Fruit fly (Drosophila melanogaster) whole organism, embryonic: ENCODE data around the gene CG1840.

Source experiments
- Adf1 ChIP-seq: fragments of 200-800 bp; sonication (Bioruptor generic); IDR thresholded peaks from 2 replicates; pipeline ENCODE4 v1.3.6; 2022; ENCODE audit warnings: missing biosample characterization, missing genetic modification characterization
- Atf6 ChIP-seq: fragments of 200-800 bp; sonication (Bioruptor generic); IDR thresholded peaks from 2 replicates; pipeline ENCODE4 v1.3.6; 2022; ENCODE audit warnings: missing biosample characterization, missing genetic modification characterization
- Awh ChIP-seq: fragments of 200-800 bp; sonication (Bioruptor generic); IDR thresholded peaks from 2 replicates; pipeline ENCODE4, ENCODE4 v1.3.6; 2022; ENCODE audit warnings: missing biosample characterization, missing genetic modification characterization
- CG10267 ChIP-seq: fragments of 200-800 bp; sonication (Bioruptor generic); optimal IDR thresholded peaks from 2 replicates; lab custom pipeline; 2018; ENCODE audit warnings: missing biosample characterization, mild to moderate bottlenecking, missing genetic modification characterization, moderate library complexity
- CG10274 ChIP-seq: fragments of 200-800 bp; sonication (Bioruptor generic); optimal IDR thresholded peaks from 3 replicates; lab custom pipeline; 2017; ENCODE audit warnings: missing biosample characterization, mild to moderate bottlenecking, missing genetic modification characterization
- CG11696 ChIP-seq: fragments of 200-800 bp; sonication (Bioruptor generic); IDR thresholded peaks from 2 replicates; pipeline ENCODE4 v1.3.6; 2022; ENCODE audit warnings: missing biosample characterization, missing genetic modification characterization
- CG13296 ChIP-seq: fragments of 200-800 bp; sonication (Bioruptor generic); optimal IDR thresholded peaks from 3 replicates; lab custom pipeline; 2018; ENCODE audit warnings: missing biosample characterization, mild to moderate bottlenecking, missing genetic modification characterization
- CG14710 ChIP-seq: fragments of 200-800 bp; sonication (Bioruptor generic); optimal IDR thresholded peaks from 3 replicates; lab custom pipeline; 2019; ENCODE audit warnings: missing biosample characterization, mild to moderate bottlenecking, missing genetic modification characterization, moderate library complexity
- CG1602 ChIP-seq: fragments of 200-800 bp; sonication (Bioruptor generic); optimal IDR thresholded peaks from 3 replicates; lab custom pipeline; 2016; ENCODE audit warnings: missing biosample characterization, missing genetic modification characterization
- CG17361 ChIP-seq: fragments of 200-800 bp; sonication (Bioruptor generic); IDR thresholded peaks from 3 replicates; pipeline ENCODE4 v1.3.6; 2022; ENCODE audit warnings: missing biosample characterization, missing genetic modification characterization
- CG17568 ChIP-seq: fragments of 200-800 bp; sonication (Bioruptor generic); optimal IDR thresholded peaks from 2 replicates; lab custom pipeline; 2018; ENCODE audit warnings: missing biosample characterization, mild to moderate bottlenecking, missing genetic modification characterization, moderate library complexity
- CG2199 ChIP-seq: fragments of 200-800 bp; sonication (Bioruptor generic); IDR thresholded peaks from 3 replicates; pipeline ENCODE4 v1.3.6; 2022; ENCODE audit warnings: missing biosample characterization, missing genetic modification characterization
- CG30403 ChIP-seq: fragments of 200-800 bp; sonication (Bioruptor generic); optimal IDR thresholded peaks from 3 replicates; lab custom pipeline; 2016; ENCODE audit warnings: missing biosample characterization, missing genetic modification characterization
- CG34376 ChIP-seq: fragments of 200-800 bp; sonication (Bioruptor generic); optimal IDR thresholded peaks from 2 replicates; lab custom pipeline; 2018; ENCODE audit warnings: missing biosample characterization, mild to moderate bottlenecking, missing genetic modification characterization
- CG4730 ChIP-seq: fragments of 200-800 bp; sonication (Bioruptor generic); IDR thresholded peaks from 2 replicates; pipeline ENCODE4 v1.3.6; 2022; ENCODE audit warnings: missing biosample characterization, missing genetic modification characterization
- CG6765 ChIP-seq: fragments of 200-800 bp; sonication (Bioruptor generic); optimal IDR thresholded peaks from 3 replicates; lab custom pipeline; 2017; ENCODE audit warnings: missing biosample characterization, mild to moderate bottlenecking, missing genetic modification characterization
- CG6854 ChIP-seq: fragments of 200-800 bp; sonication (Bioruptor generic); optimal IDR thresholded peaks from 3 replicates; lab custom pipeline; 2017; ENCODE audit warnings: missing biosample characterization, mild to moderate bottlenecking, missing genetic modification characterization
- CG7357 ChIP-seq: fragments of 200-800 bp; sonication (Bioruptor generic); IDR thresholded peaks from 3 replicates; pipeline ENCODE4 v1.3.6; 2022; ENCODE audit warnings: missing biosample characterization, missing genetic modification characterization
- CG7928 ChIP-seq: fragments of 200-800 bp; sonication (Bioruptor generic); optimal IDR thresholded peaks from 2 replicates; lab custom pipeline; 2017; ENCODE audit warnings: missing biosample characterization, mild to moderate bottlenecking, missing genetic modification characterization
- CG8359 ChIP-seq: fragments of 200-800 bp; sonication (Bioruptor generic); optimal IDR thresholded peaks from 2 replicates; lab custom pipeline; 2017; ENCODE audit warnings: missing biosample characterization, mild to moderate bottlenecking, missing genetic modification characterization, borderline replicate concordance
- CG9215 ChIP-seq: fragments of 200-800 bp; sonication (Bioruptor generic); IDR thresholded peaks from 2 replicates; pipeline ENCODE4 v1.3.6; 2022; ENCODE audit warnings: missing biosample characterization, missing genetic modification characterization
- CG9797 ChIP-seq: fragments of 200-800 bp; sonication (Bioruptor generic); optimal IDR thresholded peaks from 3 replicates; lab custom pipeline; 2018; ENCODE audit warnings: missing biosample characterization, mild to moderate bottlenecking, missing genetic modification characterization
- CG9876 ChIP-seq: fragments of 200-800 bp; sonication (Bioruptor generic); optimal IDR thresholded peaks from 2 replicates; lab custom pipeline; 2016; ENCODE audit warnings: missing biosample characterization, missing genetic modification characterization
- Dp ChIP-seq: fragments of 200-800 bp; sonication (Bioruptor generic); optimal IDR thresholded peaks from 2 replicates; lab custom pipeline; 2018; ENCODE audit warnings: missing biosample characterization, mild to moderate bottlenecking, missing genetic modification characterization, moderate library complexity
- Eip74EF ChIP-seq, 2 experiments: fragments of 200-800 bp in 1 of 2; fragments of >200 bp in 1 of 2; sonication (Bioruptor generic) in 1 of 2; optimal IDR thresholded peaks; 2 replicates each; lab custom pipeline; 2017 to 2019; ENCODE audit warnings: missing biosample characterization in 2 of 2, missing genetic modification characterization in 2 of 2, mild to moderate bottlenecking in 1 of 2, moderate library complexity in 1 of 2
- Ets65A ChIP-seq: fragments of 200-800 bp; sonication (Bioruptor generic); peaks from one replicate; lab custom pipeline; 2016; ENCODE audit warnings: missing biosample characterization, missing genetic modification characterization
- Hsf ChIP-seq: fragments of 200-800 bp; sonication (Bioruptor generic); optimal IDR thresholded peaks from 3 replicates; lab custom pipeline; 2016; ENCODE audit warnings: missing biosample characterization, missing genetic modification characterization
- MBD-R2 ChIP-seq: fragments of 200-800 bp; sonication (Bioruptor generic); IDR thresholded peaks from 2 replicates; pipeline ENCODE4 v1.3.6; 2022; ENCODE audit warnings: missing biosample characterization, missing genetic modification characterization
- MTF-1 ChIP-seq: fragments of 200-800 bp; sonication (Bioruptor generic); optimal IDR thresholded peaks from 2 replicates; lab custom pipeline; 2018; ENCODE audit warnings: missing biosample characterization, mild to moderate bottlenecking, missing genetic modification characterization, borderline replicate concordance
- Nf-YA ChIP-seq: fragments of 200-800 bp; sonication (Bioruptor generic); IDR thresholded peaks from 2 replicates; pipeline ENCODE4 v1.3.6; 2022; ENCODE audit warnings: missing biosample characterization, missing genetic modification characterization
- Sry-β ChIP-seq: fragments of 200-800 bp; sonication (Bioruptor generic); optimal IDR thresholded peaks from 2 replicates; lab custom pipeline; 2018; ENCODE audit warnings: missing biosample characterization, mild to moderate bottlenecking, missing genetic modification characterization, moderate library complexity
- Sry-δ ChIP-seq: fragments of 200-800 bp; sonication (Bioruptor generic); optimal IDR thresholded peaks from 2 replicates; lab custom pipeline; 2016; ENCODE audit warnings: missing biosample characterization, missing genetic modification characterization
- abd-A ChIP-seq: fragments of 200-800 bp; sonication (Bioruptor generic); optimal IDR thresholded peaks from 3 replicates; lab custom pipeline; 2019; ENCODE audit warnings: missing biosample characterization, mild to moderate bottlenecking, missing genetic modification characterization, moderate library complexity
- chinmo ChIP-seq: fragments of 200-800 bp; sonication (Bioruptor generic); IDR thresholded peaks from 4 replicates; pipeline ENCODE4 v1.3.6; 2022; ENCODE audit warnings: missing biosample characterization, missing genetic modification characterization; ENCODE audit not compliant: partially characterized antibody
- dysf ChIP-seq: fragments of 200-800 bp; sonication (Bioruptor generic); IDR thresholded peaks from 3 replicates; pipeline ENCODE4 v1.3.6; 2022; ENCODE audit warnings: missing biosample characterization, missing genetic modification characterization
- emc ChIP-seq: fragments of 200-800 bp; sonication (Bioruptor generic); optimal IDR thresholded peaks from 2 replicates; lab custom pipeline; 2016; ENCODE audit warnings: missing biosample characterization, missing genetic modification characterization
- eyg ChIP-seq: fragments of 200-800 bp; sonication (Bioruptor generic); optimal IDR thresholded peaks from 3 replicates; lab custom pipeline; 2016; ENCODE audit warnings: missing biosample characterization, missing genetic modification characterization
- grn ChIP-seq: fragments of 200-800 bp; sonication (Bioruptor generic); optimal IDR thresholded peaks from 3 replicates; lab custom pipeline; 2017; ENCODE audit warnings: missing biosample characterization, missing genetic modification characterization
- inv ChIP-seq: fragments of 200-800 bp; sonication (Bioruptor generic); IDR thresholded peaks from 2 replicates; pipeline ENCODE4 v1.3.6; 2022; ENCODE audit warnings: missing biosample characterization, missing genetic modification characterization; ENCODE audit not compliant: partially characterized antibody
- knrl ChIP-seq: fragments of 200-800 bp; sonication (Bioruptor generic); IDR thresholded peaks from 3 replicates; pipeline ENCODE4 v1.3.6; 2022; ENCODE audit warnings: missing biosample characterization, missing genetic modification characterization; ENCODE audit not compliant: partially characterized antibody
- luna ChIP-seq: fragments of 200-800 bp; sonication (Bioruptor generic); optimal IDR thresholded peaks from 2 replicates; lab custom pipeline; 2016; ENCODE audit warnings: missing biosample characterization, missing genetic modification characterization
- mam ChIP-seq: fragments of 200-800 bp; sonication (Bioruptor generic); optimal IDR thresholded peaks from 3 replicates; lab custom pipeline; 2016; ENCODE audit warnings: missing biosample characterization, missing genetic modification characterization
- mirr ChIP-seq: fragments of 200-800 bp; sonication (Bioruptor generic); optimal IDR thresholded peaks from 3 replicates; lab custom pipeline; 2018; ENCODE audit warnings: missing biosample characterization, mild to moderate bottlenecking, missing genetic modification characterization
- pros ChIP-seq: fragments of 200-800 bp; sonication (Bioruptor generic); optimal IDR thresholded peaks from 3 replicates; lab custom pipeline; 2019; ENCODE audit warnings: missing biosample characterization, mild to moderate bottlenecking, missing genetic modification characterization, moderate library complexity
- stwl ChIP-seq: fragments of 200-800 bp; sonication (Bioruptor generic); optimal IDR thresholded peaks from 3 replicates; lab custom pipeline; 2018; ENCODE audit warnings: missing biosample characterization, mild to moderate bottlenecking, missing genetic modification characterization, moderate library complexity
- sug ChIP-seq: fragments of 200-800 bp; optimal IDR thresholded peaks from 2 replicates; lab custom pipeline; 2019; ENCODE audit warnings: missing biosample characterization, mild to moderate bottlenecking, missing genetic modification characterization, moderate library complexity
- tll ChIP-seq, 2 experiments: fragments of 200-800 bp in 1 of 2; fragments of >200 bp in 1 of 2; sonication (Bioruptor generic) in 1 of 2; optimal IDR thresholded peaks; 2 replicates each; lab custom pipeline; 2017 to 2019; ENCODE audit warnings: missing biosample characterization in 2 of 2, missing genetic modification characterization in 2 of 2, mild to moderate bottlenecking in 1 of 2, moderate library complexity in 1 of 2
- unc-4 ChIP-seq: fragments of 200-800 bp; sonication (Bioruptor generic); IDR thresholded peaks from 2 replicates; pipeline ENCODE4 v1.3.6; 2022; ENCODE audit warnings: missing biosample characterization, missing genetic modification characterization; ENCODE audit not compliant: partially characterized antibody
- vnd ChIP-seq: fragments of 200-800 bp; sonication (Bioruptor generic); IDR thresholded peaks from 3 replicates; pipeline ENCODE4 v1.3.6; 2022; ENCODE audit warnings: missing biosample characterization, missing genetic modification characterization; ENCODE audit not compliant: partially characterized antibody
- vvl ChIP-seq: fragments of 200-800 bp; sonication (Bioruptor generic); IDR thresholded peaks from 2 replicates; pipeline ENCODE4 v1.3.6; 2022; ENCODE audit warnings: missing biosample characterization, missing genetic modification characterization
- wek ChIP-seq: fragments of 200-800 bp; sonication (Bioruptor generic); optimal IDR thresholded peaks from 3 replicates; lab custom pipeline; 2018; ENCODE audit warnings: missing biosample characterization, mild to moderate bottlenecking, missing genetic modification characterization, moderate library complexity
- zfh2 ChIP-seq: fragments of 200-800 bp; sonication (Bioruptor generic); optimal IDR thresholded peaks from 2 replicates; lab custom pipeline; 2016; ENCODE audit warnings: missing biosample characterization, missing genetic modification characterization

CG1840 gene

DNA sequence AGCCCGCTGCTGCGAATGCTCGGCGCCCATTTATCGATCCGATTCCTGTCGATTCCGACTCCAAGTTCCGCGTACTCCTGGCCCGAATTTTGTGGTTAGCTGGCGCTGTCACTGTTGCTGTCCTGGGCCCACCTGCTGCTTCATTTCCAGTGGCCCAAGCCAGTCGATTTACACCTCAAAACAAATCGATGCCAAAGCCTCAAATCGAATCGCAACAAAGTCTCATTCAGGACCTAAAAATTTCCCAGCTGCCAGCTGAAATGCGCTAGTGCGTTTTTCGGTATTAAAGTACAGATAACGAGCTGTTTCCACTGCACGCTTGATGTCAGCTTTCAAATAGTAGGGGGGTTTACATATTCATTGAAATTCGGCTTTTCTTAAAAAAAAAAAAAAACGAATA lies 15.6 kb upstream of the CG1840 start, which contains the start of gene BORCS5 (continued):
- no peak for TF ChIP-seq unc-4 (GFP tag; lab: Robert Waterston, UW)
- TF ChIP-seq emc (GFP tag; lab: Kevin White, UChicago) = no peak
- TF ChIP-seq pros = no peak
- no peak for TF ChIP-seq mam (GFP tag; lab: Kevin White, UChicago)
- TF ChIP-seq CG30403 = peak; percentile 33
- TF ChIP-seq Dp (GFP tag; lab: Kevin White, UChicago) = peak; percentile 20
- 0 out of 4 replicates have a peak, but pooled peaks have one; percentile 15 for TF ChIP-seq chinmo (GFP tag; lab: Robert Waterston, UW)
- TF ChIP-seq CG8359 (GFP tag; lab: Kevin White, UChicago) = no peak
- TF ChIP-seq CG7357 = peak; percentile 90
- no peak for TF ChIP-seq CG4730 (GFP tag; lab: Robert Waterston, UW)
- TF ChIP-seq CG14710 (tag; lab: Kevin White, UChicago) = peak; percentile 30
- peak; percentile 91 for TF ChIP-seq Ets65A (GFP tag; lab: Kevin White, UChicago)
- no peak for TF ChIP-seq Awh (GFP tag; lab: Robert Waterston, UW)
- peak; percentile 72 for TF ChIP-seq MBD-R2
- no peak for TF ChIP-seq Nf-YA (GFP tag; lab: Robert Waterston, UW)
- TF ChIP-seq Sry-δ (GFP tag; lab: Kevin White, UChicago) = peak; percentile 43
- peak; percentile 80 for TF ChIP-seq wek (GFP tag; lab: Kevin White, UChicago)
- peak; percentile 1 for TF ChIP-seq CG10267 (tag; lab: Kevin White, UChicago)
- TF ChIP-seq CG17361 (GFP tag; lab: Robert Waterston, UW) = no peak
- no peak for TF ChIP-seq knrl (GFP tag; lab: Robert Waterston, UW)
- no peak for TF ChIP-seq MTF-1 (GFP tag; lab: Kevin White, UChicago)
- peak; percentile 15 for TF ChIP-seq CG9797
- TF ChIP-seq CG10274 = no peak
- no peak for TF ChIP-seq CG6765
- TF ChIP-seq Hsf (GFP tag; lab: Kevin White, UChicago) = peak; percentile 2
- no peak for TF ChIP-seq eyg (GFP tag; lab: Kevin White, UChicago)
- TF ChIP-seq vvl (GFP tag; lab: Robert Waterston, UW) = no peak
- peak; percentile 41 for TF ChIP-seq stwl
- TF ChIP-seq CG7928 = no peak
- no peak for TF ChIP-seq CG9876
- 0 out of 3 replicates have a peak, but pooled peaks have one; percentile 15 for TF ChIP-seq dysf (GFP tag; lab: Robert Waterston, UW)
- TF ChIP-seq tll (GFP tag; optimal IDR thresholded peaks at IDR 0.05; lab: Kevin White, UChicago) = no peak
- TF ChIP-seq mirr = no peak
- no peak for TF ChIP-seq vnd (GFP tag; lab: Robert Waterston, UW)
- no peak for TF ChIP-seq Sry-β (GFP tag; lab: Kevin White, UChicago)

DNA sequence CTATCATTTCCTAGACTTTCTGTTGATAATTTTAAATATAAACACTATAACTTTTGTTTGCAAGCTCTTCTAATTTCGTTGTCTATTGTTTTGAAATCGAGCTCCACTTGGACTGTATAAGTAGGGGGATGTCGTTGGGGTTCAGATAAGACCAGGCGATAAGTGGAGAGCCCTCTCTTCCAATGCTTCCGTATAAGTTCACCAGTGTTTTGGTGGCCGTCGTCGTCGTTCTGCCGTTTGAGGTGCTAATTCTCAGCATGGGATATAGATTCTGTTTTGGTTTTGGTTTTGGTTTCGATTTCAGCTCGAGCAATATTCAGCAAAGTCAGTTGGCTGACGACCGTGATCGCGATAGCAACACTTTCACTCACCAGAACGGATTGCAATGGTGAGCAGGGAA lies 15.0 kb upstream of the CG1840 start, which contains the start of gene CG15739:
Gene CG15739 (plus strand): TSS at position 204 of the 400 bp plus-strand sequence.
- no peak for TF ChIP-seq CG9215 (GFP tag; lab: Robert Waterston, UW)
- no peak for TF ChIP-seq CG13296 (GFP tag; lab: Kevin White, UChicago)
- peak; percentile 89 for TF ChIP-seq CG34376 (GFP tag; lab: Kevin White, UChicago)
- TF ChIP-seq Eip74EF (GFP tag; optimal IDR thresholded peaks at IDR 0.05; lab: Kevin White, UChicago) = peak in 1 of 2 experiments; percentile 62
- peak; percentile 75 for TF ChIP-seq sug (tag; lab: Kevin White, UChicago)
- no peak for TF ChIP-seq CG1602 (GFP tag; lab: Kevin White, UChicago)
- TF ChIP-seq inv (GFP tag; lab: Robert Waterston, UW) = no peak
- no peak for TF ChIP-seq CG17568 (GFP tag; lab: Kevin White, UChicago)
- TF ChIP-seq CG6854 (GFP tag; lab: Kevin White, UChicago) = no peak
- TF ChIP-seq wek (GFP tag; lab: Kevin White, UChicago) = no peak
- no peak for TF ChIP-seq luna (GFP tag; lab: Kevin White, UChicago)
- TF ChIP-seq zfh2 (GFP tag; lab: Kevin White, UChicago) = no peak
- TF ChIP-seq abd-A (tag; lab: Kevin White, UChicago) = no peak
- TF ChIP-seq Adf1 (GFP tag; lab: Robert Waterston, UW) = no peak
- peak; percentile 73 for TF ChIP-seq grn (GFP tag; lab: Kevin White, UChicago)
- TF ChIP-seq Atf6 (GFP tag; lab: Robert Waterston, UW) = no peak
- TF ChIP-seq CG2199 (GFP tag; lab: Robert Waterston, UW) = no peak
- TF ChIP-seq CG11696 (GFP tag; lab: Robert Waterston, UW) = no peak
